Worm (Caenorhabditis elegans): ENCODE results near the gene T11F9.22.

ce11 chrV:11450257-11450656, 29.2 kb upstream of the T11F9.22 start, which contains the start of gene col-156:
- no peak for TF ChIP-seq unc-62 (GFP tag; optimal IDR thresholded peaks at IDR 0.05)
- no peak for TF ChIP-seq daf-12 (tag; optimal IDR thresholded peaks at IDR 0.05)
- TF ChIP-seq elt-3 (tag; optimal IDR thresholded peaks at IDR 0.05) = no peak
- no peak for TF ChIP-seq lin-15B (tag; optimal IDR thresholded peaks at IDR 0.05)
- no peak for TF ChIP-seq nhr-237 (tag; optimal IDR thresholded peaks at IDR 0.05)
- no peak for TF ChIP-seq elt-2 (tag; optimal IDR thresholded peaks at IDR 0.05)
- no peak for TF ChIP-seq egl-5 (tag; optimal IDR thresholded peaks at IDR 0.05)
